Fruit fly (Drosophila melanogaster) whole organism, adult: ENCODE data around the gene RpL37A.

Experiments
- CG11617 ChIP-seq: fragments of 200-800 bp; sonication (Bioruptor generic); optimal IDR thresholded peaks from 2 replicates; lab custom pipeline; 2017; ENCODE audit warnings: mild to moderate bottlenecking, missing biosample characterization, missing genetic modification reagents, missing genetic modification characterization
- CG12768 ChIP-seq: fragments of 200-800 bp; sonication (Bioruptor generic); optimal IDR thresholded peaks from 2 replicates; lab custom pipeline; 2017; ENCODE audit warnings: missing biosample characterization, missing genetic modification characterization, mild to moderate bottlenecking, moderate library complexity, missing genetic modification reagents
- CG7045 ChIP-seq: fragments of 200-800 bp; sonication (Bioruptor generic); optimal IDR thresholded peaks from 2 replicates; lab custom pipeline; 2017; ENCODE audit warnings: missing biosample characterization, mild to moderate bottlenecking, missing genetic modification characterization
- Crg-1 ChIP-seq: fragments of 200-800 bp; sonication (Bioruptor generic); optimal IDR thresholded peaks from 2 replicates; lab custom pipeline; 2016; ENCODE audit warnings: missing biosample characterization, missing genetic modification characterization
- Mnt ChIP-seq: fragments of 200-800 bp; sonication (Bioruptor generic); optimal IDR thresholded peaks from 2 replicates; lab custom pipeline; 2016; ENCODE audit warnings: missing biosample characterization, mild to moderate bottlenecking, missing genetic modification characterization
- bab1 ChIP-seq: fragments of 200-800 bp; sonication (Bioruptor generic); optimal IDR thresholded peaks from 3 replicates; lab custom pipeline; 2019; ENCODE audit warnings: missing biosample characterization, mild to moderate bottlenecking, missing genetic modification characterization, moderate library complexity
- ovo ChIP-seq: fragments of 200-800 bp; sonication (Bioruptor generic); optimal IDR thresholded peaks from 2 replicates; lab custom pipeline; 2016; ENCODE audit warnings: missing biosample characterization, missing genetic modification characterization

- no peak for TF ChIP-seq CG11617 (GFP tag; lab: Kevin White, UChicago)
- no peak for TF ChIP-seq CG12768 (GFP tag; lab: Kevin White, UChicago)
- no peak for TF ChIP-seq Crg-1
- TF ChIP-seq bab1 (GFP tag; lab: Kevin White, UChicago): no peak
- TF ChIP-seq CG7045 (GFP tag; lab: Kevin White, UChicago): no peak
- TF ChIP-seq Mnt (GFP tag; lab: Kevin White, UChicago): no peak
- no peak for TF ChIP-seq ovo (GFP tag; lab: Kevin White, UChicago)
Measured at dm6 chr2L:5090352-5090751, 19.6 kb downstream of the RpL37A start.
